Fruit fly (Drosophila melanogaster): Measurements from ENCODE around the gene ATPsynO.

- TF ChIP-seq CTCF (optimal IDR thresholded peaks at IDR 0.05) = no peak
- TF ChIP-seq CG8478 (optimal IDR thresholded peaks at IDR 0.05) = no peak
Observed at dm6 chr3R:15275158-15275623, 9.8 kb downstream of the ATPsynO start, which contains the start of the genes Cp190 and CG4338.

Data from S2 (cell line).